Fruit fly (Drosophila melanogaster) whole organism: ENCODE measurements around the gene CG34161.

ENCODE experiments used
- CG8478 ChIP-seq: fragments of >200 bp; optimal IDR thresholded peaks from 2 replicates; lab custom pipeline; 2018; ENCODE audit warnings: inconsistent platforms
- EcR ChIP-seq, 2 experiments: fragments of >200 bp; optimal IDR thresholded peaks; 2 replicates each; lab custom pipeline; 2017; ENCODE audit warnings: missing biosample characterization in 2 of 2, missing genetic modification characterization in 2 of 2, missing genetic modification reagents in 2 of 2
- pan ChIP-seq: fragments of >200 bp; optimal IDR thresholded peaks from 2 replicates; lab custom pipeline; 2017
- psq ChIP-seq: fragments of >200 bp; optimal IDR thresholded peaks from 2 replicates; lab custom pipeline; 2017
- usp ChIP-seq: fragments of >200 bp; optimal IDR thresholded peaks from 2 replicates; lab custom pipeline; 2017; ENCODE audit warnings: missing biosample characterization, missing genetic modification characterization, mixed read lengths

- TF ChIP-seq psq (lab: Kevin White, UChicago) (no peak), CG8478 (lab: Kevin White, UChicago) (no peak), EcR (GFP tag; optimal IDR thresholded peaks at IDR 0.05; lab: Kevin White, UChicago) (no peak), pan (lab: Kevin White, UChicago) (no peak), usp (GFP tag; lab: Kevin White, UChicago) (no peak)
These were observed at the start of gene CG34161 for dm6 chr2L:10581602-10582001.
